Worm (Caenorhabditis elegans) whole organism, young adult: ENCODE measurements around the gene F10E7.11.

Experiments
- B0019.2 ChIP-seq: fragments of 200-800 bp; sonication (Bioruptor generic); conservative IDR thresholded peaks from 2 replicates; pipeline ENCODE4 v1.3.6; 2022; ENCODE audit warnings: missing genetic modification reagents, missing genetic modification characterization, missing compliant biosample characterization
- C06A6.2 ChIP-seq: fragments of 200-800 bp; sonication (Bioruptor generic); conservative IDR thresholded peaks from 2 replicates; pipeline ENCODE4 v1.3.6; 2022; ENCODE audit warnings: missing genetic modification characterization, missing compliant biosample characterization
- F22D6.2 ChIP-seq: sonication (generic microtip); optimal IDR thresholded peaks from 2 replicates; lab custom pipeline; 2016; ENCODE audit warnings: mild to moderate bottlenecking, missing genetic modification characterization, missing compliant biosample characterization
- F23B12.7 ChIP-seq: sonication (generic microtip); optimal IDR thresholded peaks from 2 replicates; lab custom pipeline; 2017; ENCODE audit warnings: missing genetic modification characterization, mild to moderate bottlenecking, missing compliant biosample characterization, antibody characterized with exemption, moderate library complexity; ENCODE audit not compliant: insufficient read depth
- F37B4.10 ChIP-seq: fragments of 200-800 bp; sonication (Bioruptor generic); IDR thresholded peaks from 2 replicates; pipeline ENCODE4 v1.3.6; 2022; ENCODE audit warnings: missing genetic modification characterization, missing compliant biosample characterization
- F49E8.2 ChIP-seq: sonication (generic microtip); optimal IDR thresholded peaks from 3 replicates; lab custom pipeline; 2017; ENCODE audit warnings: missing genetic modification characterization, mild to moderate bottlenecking, missing compliant biosample characterization, antibody characterized with exemption, moderate library complexity; ENCODE audit not compliant: insufficient read depth
- F55B11.4 ChIP-seq: sonication (generic microtip); optimal IDR thresholded peaks from 2 replicates; lab custom pipeline; 2016; ENCODE audit warnings: missing compliant biosample characterization, missing genetic modification characterization, borderline replicate concordance; ENCODE audit not compliant: insufficient read depth
- T26A5.8 ChIP-seq: sonication (generic microtip); optimal IDR thresholded peaks from 2 replicates; lab custom pipeline; 2016; ENCODE audit warnings: missing genetic modification characterization, missing compliant biosample characterization
- Y53G8AR.9 ChIP-seq: fragments of 200-800 bp; sonication (Bioruptor generic); conservative IDR thresholded peaks from 2 replicates; pipeline ENCODE4 v1.3.6; 2022; ENCODE audit warnings: missing genetic modification reagents, missing genetic modification characterization, missing compliant biosample characterization
- ZK185.1 ChIP-seq: sonication (generic microtip); optimal IDR thresholded peaks from 2 replicates; lab custom pipeline; 2016; ENCODE audit warnings: mild to moderate bottlenecking, missing genetic modification characterization, missing compliant biosample characterization; ENCODE audit not compliant: poor library complexity, severe bottlenecking
- akir-1 ChIP-seq: fragments of 200-800 bp; sonication (Bioruptor generic); optimal IDR thresholded peaks from 2 replicates; lab custom pipeline; 2018; ENCODE audit warnings: mild to moderate bottlenecking, missing genetic modification characterization, moderate library complexity, missing compliant biosample characterization
- ama-1 ChIP-seq, 3 experiments: fragments of 150-350 bp in 1 of 3; sonication (generic microtip) in 2 of 3; optimal IDR thresholded peaks; 2 replicates each; lab custom pipeline; 2014 to 2018; ENCODE audit warnings: missing biosample characterization in 2 of 3, missing genetic modification characterization in 2 of 3, missing genetic modification reagents in 2 of 3
- cebp-1 ChIP-seq, 2 experiments: fragments of 200-800 bp in 1 of 2; sonication (Bioruptor generic) in 1 of 2; sonication (generic microtip) in 1 of 2; IDR thresholded peaks in 1 of 2; optimal IDR thresholded peaks in 1 of 2; 2 replicates each; pipeline versions ENCODE4 v1.3.6 to Lab custom; 2017 to 2022; ENCODE audit warnings: missing compliant biosample characterization in 2 of 2, missing genetic modification characterization in 2 of 2, mild to moderate bottlenecking in 1 of 2, missing genetic modification reagents in 1 of 2, moderate library complexity in 1 of 2
- cebp-2 ChIP-seq: fragments of 200-800 bp; sonication (Bioruptor generic); IDR thresholded peaks from 2 replicates; pipeline ENCODE4 v1.3.6; 2022; ENCODE audit warnings: missing genetic modification characterization, missing compliant biosample characterization
- ceh-100 ChIP-seq: fragments of 200-800 bp; sonication (Bioruptor generic); IDR thresholded peaks from 2 replicates; pipeline ENCODE4 v1.3.6; 2022; ENCODE audit warnings: missing genetic modification reagents, missing genetic modification characterization, missing compliant biosample characterization
- ceh-79 ChIP-seq: sonication (generic microtip); optimal IDR thresholded peaks from 2 replicates; lab custom pipeline; 2017; ENCODE audit warnings: mild to moderate bottlenecking, missing genetic modification characterization, missing compliant biosample characterization
- ceh-91 ChIP-seq: fragments of 200-800 bp; sonication (Bioruptor generic); IDR thresholded peaks from 2 replicates; pipeline ENCODE4 v1.3.6; 2022; ENCODE audit warnings: missing genetic modification reagents, missing genetic modification characterization, missing compliant biosample characterization
- efl-1 ChIP-seq: fragments of 150-350 bp; optimal IDR thresholded peaks from 2 replicates; lab custom pipeline; 2014; ENCODE audit warnings: missing biosample characterization, missing genetic modification reagents, missing genetic modification characterization
- egl-44 ChIP-seq: fragments of 200-800 bp; sonication (Bioruptor generic); IDR thresholded peaks from 2 replicates; pipeline ENCODE4 v1.3.6; 2022; ENCODE audit warnings: missing genetic modification reagents, missing genetic modification characterization, missing compliant biosample characterization
- egrh-3 ChIP-seq: fragments of 200-800 bp; sonication (Bioruptor generic); IDR thresholded peaks from 2 replicates; pipeline ENCODE4 v1.3.6; 2022; ENCODE audit warnings: missing genetic modification reagents, missing genetic modification characterization, missing compliant biosample characterization
- him-1 ChIP-seq: sonication (generic microtip); optimal IDR thresholded peaks from 2 replicates; lab custom pipeline; 2016; ENCODE audit warnings: missing genotype, missing genetic modification reagents, missing genetic modification characterization, missing compliant biosample characterization
- hlh-12 ChIP-seq: sonication (generic microtip); optimal IDR thresholded peaks from 2 replicates; lab custom pipeline; 2016; ENCODE audit warnings: missing genetic modification characterization, missing compliant biosample characterization
- hmg-1.2 ChIP-seq: fragments of 200-800 bp; sonication (Bioruptor generic); IDR thresholded peaks from 2 replicates; pipeline ENCODE4 v1.3.6; 2022; ENCODE audit warnings: missing genetic modification reagents, missing genetic modification characterization, missing compliant biosample characterization
- hmg-20 ChIP-seq: fragments of 200-800 bp; sonication (Bioruptor generic); IDR thresholded peaks from 2 replicates; pipeline ENCODE4 v1.3.6; 2022; ENCODE audit warnings: missing genetic modification reagents, missing genetic modification characterization, missing compliant biosample characterization
- hsf-1 ChIP-seq: fragments of 200-800 bp; sonication (Bioruptor generic); IDR thresholded peaks from 2 replicates; pipeline ENCODE4 v1.3.6; 2022; ENCODE audit warnings: missing genetic modification reagents, missing genetic modification characterization, missing compliant biosample characterization
- lin-26 ChIP-seq: fragments of 200-800 bp; sonication (Bioruptor generic); IDR thresholded peaks from 2 replicates; pipeline ENCODE4 v1.3.6; 2022; ENCODE audit warnings: missing genetic modification reagents, missing genetic modification characterization, missing compliant biosample characterization
- madf-3 ChIP-seq: fragments of 200-800 bp; sonication (Bioruptor generic); IDR thresholded peaks from 2 replicates; pipeline ENCODE4 v1.3.6; 2022; ENCODE audit warnings: missing genetic modification reagents, missing genetic modification characterization, missing compliant biosample characterization
- madf-8 ChIP-seq: fragments of 200-800 bp; sonication (Bioruptor generic); conservative IDR thresholded peaks from 2 replicates; pipeline ENCODE4 v1.3.6; 2022; ENCODE audit warnings: missing genetic modification reagents, missing genetic modification characterization, missing compliant biosample characterization
- nfya-1 ChIP-seq: sonication (generic microtip); optimal IDR thresholded peaks from 2 replicates; lab custom pipeline; 2017; ENCODE audit warnings: antibody characterized with exemption, missing compliant biosample characterization, missing genetic modification characterization, borderline replicate concordance; ENCODE audit not compliant: insufficient read depth
- nhr-80 ChIP-seq: sonication (generic microtip); optimal IDR thresholded peaks from 2 replicates; lab custom pipeline; 2016; ENCODE audit warnings: missing genetic modification characterization, missing compliant biosample characterization
- pbrm-1 ChIP-seq: fragments of 200-800 bp; sonication (Bioruptor generic); IDR thresholded peaks from 2 replicates; pipeline ENCODE4 v1.3.6; 2022; ENCODE audit warnings: missing genetic modification reagents, missing genetic modification characterization, missing compliant biosample characterization
- pha-4 ChIP-seq: fragments of 150-350 bp; sonication (generic microtip); optimal IDR thresholded peaks from 2 replicates; lab custom pipeline; 2014; ENCODE audit warnings: missing biosample characterization, missing genetic modification reagents, missing genetic modification characterization
- repo-1 ChIP-seq: sonication (generic microtip); optimal IDR thresholded peaks from 2 replicates; lab custom pipeline; 2017; ENCODE audit warnings: mild to moderate bottlenecking, missing genetic modification characterization, missing compliant biosample characterization
- sea-2 ChIP-seq: fragments of 200-800 bp; sonication (Bioruptor generic); IDR thresholded peaks from 2 replicates; pipeline ENCODE4 v1.3.6; 2022; ENCODE audit warnings: missing genetic modification characterization, missing compliant biosample characterization
- snpc-1.3 ChIP-seq: sonication (generic microtip); optimal IDR thresholded peaks from 2 replicates; lab custom pipeline; 2017; ENCODE audit warnings: missing genetic modification characterization, mild to moderate bottlenecking, missing compliant biosample characterization, antibody characterized with exemption, moderate library complexity, missing genotype, missing genetic modification reagents; ENCODE audit not compliant: insufficient read depth
- tlf-1 ChIP-seq: fragments of 200-800 bp; sonication (Bioruptor generic); optimal IDR thresholded peaks from 2 replicates; lab custom pipeline; 2018; ENCODE audit warnings: mild to moderate bottlenecking, missing genetic modification characterization, missing compliant biosample characterization
- zfh-2 ChIP-seq: fragments of 200-800 bp; sonication (Bioruptor generic); conservative IDR thresholded peaks from 2 replicates; pipeline ENCODE4 v1.3.6; 2022; ENCODE audit warnings: missing genetic modification reagents, missing genetic modification characterization, missing compliant biosample characterization
- zim-3 ChIP-seq: sonication (generic microtip); optimal IDR thresholded peaks from 2 replicates; lab custom pipeline; 2017; ENCODE audit warnings: mild to moderate bottlenecking, missing genetic modification characterization, moderate library complexity, missing compliant biosample characterization
- ztf-18 ChIP-seq: sonication (generic microtip); optimal IDR thresholded peaks from 2 replicates; lab custom pipeline; 2016; ENCODE audit warnings: missing genotype, mild to moderate bottlenecking, missing genetic modification characterization, missing compliant biosample characterization

F10E7.11 gene

ce11 chrII:7155392-7155791, 32.7 kb upstream of the F10E7.11 start, which contains the start of gene C27H5.2:
C27H5.2 (plus strand) TSS chrII:7155581.
- TF ChIP-seq F49E8.2 (tag; lab: Kevin White, UChicago): no peak
- no peak for TF ChIP-seq cebp-1 (GFP tag; IDR thresholded peaks at IDR 0.05; lab: Robert Waterston, UW)
- TF ChIP-seq cebp-1 (tag; optimal IDR thresholded peaks at IDR 0.05; lab: Kevin White, UChicago): peak; percentile 9
- no peak for TF ChIP-seq pha-4
- TF ChIP-seq Y53G8AR.9 (GFP tag; lab: Robert Waterston, UW): peak; percentile 49; the same call in 1 of the 2 replicates
- TF ChIP-seq ama-1 (optimal IDR thresholded peaks at IDR 0.05; lab: Kevin White, UChicago): peak; percentile 14
- TF ChIP-seq ama-1 (GFP tag; optimal IDR thresholded peaks at IDR 0.05; lab: Kevin White, UChicago): no peak
- TF ChIP-seq hmg-1.2 (GFP tag; lab: Robert Waterston, UW): peak; percentile 14; the same call in 1 of the 2 replicates
- peak; percentile 69 for TF ChIP-seq nhr-80 (tag; lab: Kevin White, UChicago)

- peak; percentile 88 for TF ChIP-seq egrh-3 (GFP tag; lab: Robert Waterston, UW)
- no peak for TF ChIP-seq egl-44
- TF ChIP-seq zfh-2: peak; percentile 88
- TF ChIP-seq pbrm-1 (GFP tag; lab: Robert Waterston, UW): no peak
These were observed 32.0 kb upstream of the F10E7.11 start for ce11 chrII:7154711-7155110.

DNA sequence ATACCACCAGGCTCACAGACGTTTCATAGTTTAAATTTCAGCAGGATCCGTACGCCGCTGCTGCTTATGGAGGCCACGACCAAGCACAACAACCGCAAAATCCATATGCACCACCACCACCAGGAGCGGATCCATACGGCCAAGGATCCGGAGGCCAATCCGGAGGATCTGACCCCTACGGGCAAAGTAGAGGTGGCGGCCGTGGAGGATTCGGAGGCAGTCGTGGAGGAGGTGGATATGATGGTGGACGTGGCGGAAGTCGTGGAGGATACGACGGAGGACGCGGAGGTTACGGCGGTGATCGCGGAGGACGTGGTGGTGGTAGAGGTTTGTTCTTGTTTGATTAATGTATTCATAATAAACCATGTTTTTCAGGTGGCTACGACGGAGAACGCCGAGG, 30.4 kb upstream of the F10E7.11 start:
- 0 out of 2 replicates have a peak, but pooled peaks have one; percentile 8 for TF ChIP-seq hsf-1 (GFP tag; lab: Robert Waterston, UW)
- peak; percentile 83 for TF ChIP-seq zfh-2
- TF ChIP-seq egrh-3 (GFP tag; lab: Robert Waterston, UW): peak; percentile 51; the same call in 1 of the 2 replicates

ce11 chrII:7151969-7152631, 29.4 kb upstream of the F10E7.11 start, which contains the start of gene fust-1:
fust-1 (plus strand) TSS chrII:7152581.
- no peak for TF ChIP-seq F55B11.4
- peak; percentile 92 for TF ChIP-seq hmg-20 (GFP tag; lab: Robert Waterston, UW)
- no peak for TF ChIP-seq akir-1 (GFP tag; lab: Kevin White, UChicago)
- TF ChIP-seq ztf-18 (tag; lab: Kevin White, UChicago): peak; percentile 100
- peak; percentile 77 for TF ChIP-seq F22D6.2 (tag; lab: Kevin White, UChicago)
- TF ChIP-seq hlh-12 (tag; lab: Kevin White, UChicago): no peak
- TF ChIP-seq F23B12.7: peak; percentile 87
- TF ChIP-seq B0019.2 (GFP tag; lab: Robert Waterston, UW): peak; percentile 69
- no peak for TF ChIP-seq sea-2 (GFP tag; lab: Robert Waterston, UW)
- TF ChIP-seq efl-1: peak; percentile 64
- no peak for TF ChIP-seq T26A5.8
- TF ChIP-seq zim-3: no peak
- peak; percentile 88 for TF ChIP-seq ceh-91 (GFP tag; lab: Robert Waterston, UW)
- 0 out of 2 replicates have a peak, but pooled peaks have one; percentile 60 for TF ChIP-seq cebp-2 (GFP tag; lab: Robert Waterston, UW)
- TF ChIP-seq ama-1 (optimal IDR thresholded peaks at IDR 0.05; lab: Kevin White, UChicago): no peak
- TF ChIP-seq ama-1 (GFP tag; optimal IDR thresholded peaks at IDR 0.05; lab: Kevin White, UChicago): peak in 1 of 2 experiments; percentile 15
- TF ChIP-seq C06A6.2 (GFP tag; lab: Robert Waterston, UW): peak; percentile 88
- TF ChIP-seq hmg-1.2 (GFP tag; lab: Robert Waterston, UW): peak; percentile 97
- peak; percentile 95 for TF ChIP-seq madf-3 (GFP tag; lab: Robert Waterston, UW)
- no peak for TF ChIP-seq F37B4.10 (GFP tag; lab: Robert Waterston, UW)
- no peak for TF ChIP-seq nfya-1 (tag; lab: Kevin White, UChicago)
- TF ChIP-seq pha-4: peak; percentile 47
- peak; percentile 86 for TF ChIP-seq madf-8
- TF ChIP-seq ZK185.1 (tag; lab: Kevin White, UChicago): peak; percentile 94
- peak; percentile 75 for TF ChIP-seq him-1 (tag; lab: Kevin White, UChicago)
- TF ChIP-seq ceh-79 (tag; lab: Kevin White, UChicago): no peak
- peak; percentile 95 for TF ChIP-seq snpc-1.3 (tag; lab: Kevin White, UChicago)
- peak; percentile 94 for TF ChIP-seq repo-1
- peak; percentile 95 for TF ChIP-seq tlf-1
- peak; percentile 44; the same call in 1 of the 2 replicates for TF ChIP-seq lin-26 (GFP tag; lab: Robert Waterston, UW)
- peak; percentile 88 for TF ChIP-seq ceh-100 (GFP tag; lab: Robert Waterston, UW)
